Fruit fly (Drosophila melanogaster) whole organism, embryonic: ENCODE measurements around the gene prg.

ENCODE experiments used
- Aef1 ChIP-seq: fragments of 200-800 bp; sonication (Bioruptor generic); IDR thresholded peaks from 3 replicates; pipeline ENCODE4 v1.3.6; 2022; ENCODE audit warnings: missing biosample characterization, missing genetic modification characterization
- Asciz ChIP-seq: fragments of 200-800 bp; sonication (Bioruptor generic); optimal IDR thresholded peaks from 2 replicates; lab custom pipeline; 2017; ENCODE audit warnings: missing biosample characterization, mild to moderate bottlenecking, missing genetic modification characterization, missing genetic modification reagents
- Blimp-1 ChIP-seq: fragments of 200-800 bp; sonication (Bioruptor generic); optimal IDR thresholded peaks from 3 replicates; lab custom pipeline; 2018; ENCODE audit warnings: missing biosample characterization, missing genetic modification characterization, mild to moderate bottlenecking, moderate library complexity, missing genetic modification reagents
- CG10462 ChIP-seq: fragments of 200-800 bp; sonication (Bioruptor generic); optimal IDR thresholded peaks from 2 replicates; lab custom pipeline; 2016; ENCODE audit warnings: missing biosample characterization, missing genetic modification characterization
- CG12155 ChIP-seq: fragments of 200-800 bp; sonication (Bioruptor generic); optimal IDR thresholded peaks from 3 replicates; lab custom pipeline; 2016; ENCODE audit warnings: missing biosample characterization, missing genetic modification characterization
- CG12659 ChIP-seq: fragments of 200-800 bp; sonication (Bioruptor generic); optimal IDR thresholded peaks from 3 replicates; lab custom pipeline; 2017; ENCODE audit warnings: mild to moderate bottlenecking, missing biosample characterization, missing genetic modification reagents, missing genetic modification characterization
- CG13624 ChIP-seq: fragments of 200-800 bp; sonication (Bioruptor generic); optimal IDR thresholded peaks from 2 replicates; lab custom pipeline; 2016; ENCODE audit warnings: missing biosample characterization, missing genetic modification characterization
- CG14441 ChIP-seq: fragments of 200-800 bp; sonication (Bioruptor generic); IDR thresholded peaks from 2 replicates; pipeline ENCODE4 v1.3.6; 2022; ENCODE audit warnings: missing biosample characterization, missing genetic modification characterization
- CG1602 ChIP-seq: fragments of 200-800 bp; sonication (Bioruptor generic); optimal IDR thresholded peaks from 3 replicates; lab custom pipeline; 2016; ENCODE audit warnings: missing biosample characterization, missing genetic modification characterization
- CG1792 ChIP-seq: fragments of 200-800 bp; sonication (Bioruptor generic); optimal IDR thresholded peaks from 2 replicates; lab custom pipeline; 2016; ENCODE audit warnings: missing biosample characterization, missing genetic modification characterization
- CG18476 ChIP-seq: fragments of 200-800 bp; sonication (Bioruptor generic); optimal IDR thresholded peaks from 2 replicates; lab custom pipeline; 2016; ENCODE audit warnings: missing biosample characterization, mild to moderate bottlenecking, missing genetic modification characterization
- CG2120 ChIP-seq: fragments of 200-800 bp; sonication (Bioruptor generic); optimal IDR thresholded peaks from 3 replicates; lab custom pipeline; 2016; ENCODE audit warnings: missing biosample characterization, missing genetic modification characterization
- CG3838 ChIP-seq: fragments of 200-800 bp; sonication (Bioruptor generic); optimal IDR thresholded peaks from 3 replicates; lab custom pipeline; 2016; ENCODE audit warnings: missing biosample characterization, missing genetic modification characterization
- CG3995 ChIP-seq: fragments of 200-800 bp; sonication (Bioruptor generic); optimal IDR thresholded peaks from 3 replicates; lab custom pipeline; 2016; ENCODE audit warnings: missing biosample characterization, missing genetic modification characterization
- CG42726 ChIP-seq: fragments of 200-800 bp; sonication (Bioruptor generic); IDR thresholded peaks from 2 replicates; pipeline ENCODE4 v1.3.6; 2022; ENCODE audit warnings: missing biosample characterization, missing genetic modification characterization; ENCODE audit not compliant: partially characterized antibody
- CG4617 ChIP-seq: fragments of 200-800 bp; sonication (Bioruptor generic); optimal IDR thresholded peaks from 3 replicates; lab custom pipeline; 2016; ENCODE audit warnings: missing biosample characterization, missing genetic modification characterization, borderline replicate concordance
- CG6791 ChIP-seq: fragments of 200-800 bp; sonication (Bioruptor generic); IDR thresholded peaks from 3 replicates; pipeline ENCODE4 v1.3.6; 2022; ENCODE audit warnings: missing biosample characterization, missing genetic modification characterization; ENCODE audit not compliant: partially characterized antibody
- CG7786 ChIP-seq: fragments of 200-800 bp; sonication (Bioruptor generic); optimal IDR thresholded peaks from 2 replicates; lab custom pipeline; 2016; ENCODE audit warnings: missing biosample characterization, missing genetic modification characterization
- CG7987 ChIP-seq: fragments of 200-800 bp; sonication (Bioruptor generic); optimal IDR thresholded peaks from 2 replicates; lab custom pipeline; 2018; ENCODE audit warnings: missing biosample characterization, mild to moderate bottlenecking, missing genetic modification characterization, moderate library complexity
- CG8290 ChIP-seq, 3 experiments: fragments of 200-800 bp; sonication (Bioruptor generic); optimal IDR thresholded peaks; 2 replicates each; lab custom pipeline; 2016 to 2019; ENCODE audit warnings: missing biosample characterization in 3 of 3, missing genetic modification characterization in 3 of 3, mild to moderate bottlenecking in 2 of 3, moderate library complexity in 1 of 3
- CG9215 ChIP-seq: fragments of 200-800 bp; sonication (Bioruptor generic); IDR thresholded peaks from 2 replicates; pipeline ENCODE4 v1.3.6; 2022; ENCODE audit warnings: missing biosample characterization, missing genetic modification characterization
- Dad ChIP-seq: fragments of 200-800 bp; sonication (Bioruptor generic); optimal IDR thresholded peaks from 3 replicates; lab custom pipeline; 2016; ENCODE audit warnings: missing biosample characterization, missing genetic modification characterization
- Dref ChIP-seq: fragments of 200-800 bp; sonication (Bioruptor generic); IDR thresholded peaks from 2 replicates; pipeline ENCODE4 v1.3.6; 2022; ENCODE audit warnings: missing biosample characterization, missing genetic modification characterization
- E2f2 ChIP-seq: fragments of 200-800 bp; sonication (Bioruptor generic); IDR thresholded peaks from 2 replicates; pipeline ENCODE4 v1.3.6; 2022; ENCODE audit warnings: missing biosample characterization, missing genetic modification characterization
- HLH4C ChIP-seq: fragments of 200-800 bp; sonication (Bioruptor generic); IDR thresholded peaks from 3 replicates; pipeline ENCODE4 v1.3.6; 2022; ENCODE audit warnings: missing biosample characterization, missing genetic modification characterization; ENCODE audit not compliant: partially characterized antibody
- HmgD ChIP-seq: fragments of 200-800 bp; sonication (Bioruptor generic); optimal IDR thresholded peaks from 3 replicates; lab custom pipeline; 2016; ENCODE audit warnings: missing biosample characterization, missing genetic modification characterization
- Hr3 ChIP-seq: fragments of 200-800 bp; sonication (Bioruptor generic); optimal IDR thresholded peaks from 3 replicates; lab custom pipeline; 2016; ENCODE audit warnings: missing biosample characterization, missing genetic modification characterization
- Sin3A ChIP-seq: fragments of >200 bp; optimal IDR thresholded peaks from 2 replicates; lab custom pipeline; 2018
- Sry-δ ChIP-seq: fragments of 200-800 bp; sonication (Bioruptor generic); optimal IDR thresholded peaks from 2 replicates; lab custom pipeline; 2016; ENCODE audit warnings: missing biosample characterization, missing genetic modification characterization
- YL-1 ChIP-seq: fragments of 200-800 bp; sonication (Bioruptor generic); optimal IDR thresholded peaks from 3 replicates; lab custom pipeline; 2017; ENCODE audit warnings: missing biosample characterization, mild to moderate bottlenecking, missing genetic modification characterization
- az2 ChIP-seq: fragments of 200-800 bp; sonication (Bioruptor generic); optimal IDR thresholded peaks from 3 replicates; lab custom pipeline; 2016; ENCODE audit warnings: missing biosample characterization, missing genetic modification characterization
- bcd ChIP-seq: fragments of 200-800 bp; sonication (Bioruptor generic); optimal IDR thresholded peaks from 2 replicates; lab custom pipeline; 2017; ENCODE audit warnings: missing biosample characterization, mild to moderate bottlenecking, missing genetic modification characterization
- chn ChIP-seq: fragments of 200-800 bp; sonication (Bioruptor generic); optimal IDR thresholded peaks from 2 replicates; lab custom pipeline; 2016; ENCODE audit warnings: missing biosample characterization, missing genetic modification characterization
- ci ChIP-seq: fragments of 200-800 bp; sonication (Bioruptor generic); IDR thresholded peaks from 3 replicates; pipeline ENCODE4 v1.3.6; 2022; ENCODE audit warnings: missing biosample characterization, missing genetic modification characterization
- dpn ChIP-seq, 2 experiments: fragments of 200-800 bp; sonication (Bioruptor generic); optimal IDR thresholded peaks; 3 replicates each; lab custom pipeline; 2016; ENCODE audit warnings: missing biosample characterization in 2 of 2, missing genetic modification characterization in 2 of 2
- ems ChIP-seq: fragments of 200-800 bp; sonication (Bioruptor generic); optimal IDR thresholded peaks from 3 replicates; lab custom pipeline; 2016; ENCODE audit warnings: missing biosample characterization, missing genetic modification characterization
- fu2 ChIP-seq: fragments of 200-800 bp; sonication (Bioruptor generic); optimal IDR thresholded peaks from 2 replicates; lab custom pipeline; 2016; ENCODE audit warnings: missing biosample characterization, missing genetic modification characterization
- gfzf ChIP-seq: fragments of 200-800 bp; sonication (Bioruptor generic); optimal IDR thresholded peaks from 2 replicates; lab custom pipeline; 2016; ENCODE audit warnings: missing biosample characterization, mild to moderate bottlenecking, missing genetic modification characterization, moderate library complexity
- ham ChIP-seq: fragments of 200-800 bp; sonication (Bioruptor generic); IDR thresholded peaks from 2 replicates; pipeline ENCODE4 v1.3.6; 2022; ENCODE audit warnings: missing biosample characterization, missing genetic modification characterization
- knrl ChIP-seq: fragments of 200-800 bp; sonication (Bioruptor generic); IDR thresholded peaks from 3 replicates; pipeline ENCODE4 v1.3.6; 2022; ENCODE audit warnings: missing biosample characterization, missing genetic modification characterization; ENCODE audit not compliant: partially characterized antibody
- maf-S ChIP-seq: fragments of 200-800 bp; sonication (Bioruptor generic); optimal IDR thresholded peaks from 2 replicates; lab custom pipeline; 2016; ENCODE audit warnings: missing biosample characterization, missing genetic modification characterization
- mam ChIP-seq: fragments of 200-800 bp; sonication (Bioruptor generic); optimal IDR thresholded peaks from 3 replicates; lab custom pipeline; 2016; ENCODE audit warnings: missing biosample characterization, missing genetic modification characterization
- phol ChIP-seq: fragments of 200-800 bp; sonication (Bioruptor generic); optimal IDR thresholded peaks from 3 replicates; lab custom pipeline; 2018; ENCODE audit warnings: missing biosample characterization, mild to moderate bottlenecking, missing genetic modification characterization, moderate library complexity
- pzg ChIP-seq: fragments of 200-800 bp; sonication (Bioruptor generic); optimal IDR thresholded peaks from 3 replicates; lab custom pipeline; 2018; ENCODE audit warnings: missing biosample characterization, mild to moderate bottlenecking, missing genetic modification characterization, moderate library complexity
- sens ChIP-seq: fragments of 200-800 bp; sonication (Bioruptor generic); peaks from one replicate; lab custom pipeline; 2016; ENCODE audit warnings: missing biosample characterization, missing genetic modification characterization
- slbo ChIP-seq: fragments of 200-800 bp; sonication (Bioruptor generic); IDR thresholded peaks from 2 replicates; pipeline ENCODE4 v1.3.6; 2022; ENCODE audit warnings: missing biosample characterization, missing genetic modification characterization
- sob ChIP-seq: fragments of 200-800 bp; sonication (Bioruptor generic); IDR thresholded peaks from 2 replicates; pipeline ENCODE4 v1.3.6; 2022; ENCODE audit warnings: missing biosample characterization, missing genetic modification characterization
- sug ChIP-seq: fragments of 200-800 bp; optimal IDR thresholded peaks from 2 replicates; lab custom pipeline; 2019; ENCODE audit warnings: missing biosample characterization, mild to moderate bottlenecking, missing genetic modification characterization, moderate library complexity
- vvl ChIP-seq: fragments of 200-800 bp; sonication (Bioruptor generic); IDR thresholded peaks from 2 replicates; pipeline ENCODE4 v1.3.6; 2022; ENCODE audit warnings: missing biosample characterization, missing genetic modification characterization
- zf30C ChIP-seq: fragments of 200-800 bp; sonication (Bioruptor generic); optimal IDR thresholded peaks from 3 replicates; lab custom pipeline; 2018; ENCODE audit warnings: missing biosample characterization, mild to moderate bottlenecking, missing genetic modification characterization
- zfh2 ChIP-seq: fragments of 200-800 bp; sonication (Bioruptor generic); optimal IDR thresholded peaks from 2 replicates; lab custom pipeline; 2016; ENCODE audit warnings: missing biosample characterization, missing genetic modification characterization

Gene prg

DNA sequence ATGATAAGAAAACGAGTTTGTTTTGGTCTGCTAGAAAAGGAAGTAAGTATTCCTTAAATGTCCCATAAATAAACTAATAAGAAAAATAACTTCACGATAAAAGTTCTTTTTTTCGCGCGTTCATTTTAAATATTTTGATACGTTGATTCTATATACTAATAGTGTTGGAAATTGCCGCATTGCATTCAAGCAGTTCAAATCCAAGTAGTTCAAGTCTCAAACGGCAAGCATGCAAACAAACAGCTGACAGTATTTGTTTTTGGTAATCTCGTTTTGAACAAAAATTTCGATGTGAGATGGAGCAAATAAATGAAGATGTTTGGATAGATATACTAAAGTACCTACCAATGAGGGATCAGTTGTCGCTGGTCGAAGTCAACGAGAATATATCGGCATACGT is 24.4 kb downstream of the prg start, which contains the start of gene CG13088 (continued):
- TF ChIP-seq CG12659 (GFP tag; lab: Kevin White, UChicago), result peak; percentile 58
- peak; percentile 28 for TF ChIP-seq maf-S
- TF ChIP-seq fu2 (GFP tag; lab: Kevin White, UChicago), result peak; percentile 38
- TF ChIP-seq CG12155, result peak; percentile 42
- peak; percentile 22 for TF ChIP-seq gfzf (GFP tag; lab: Kevin White, UChicago)
- peak; percentile 33 to 47 for TF ChIP-seq dpn (GFP tag; optimal IDR thresholded peaks at IDR 0.05; lab: Kevin White, UChicago)
- peak; percentile 3 for TF ChIP-seq Asciz (GFP tag; lab: Kevin White, UChicago)
- peak; percentile 68 for TF ChIP-seq sob (GFP tag; lab: Robert Waterston, UW)
- no peak for TF ChIP-seq CG10462 (GFP tag; lab: Kevin White, UChicago)
- TF ChIP-seq CG9215, result no peak
- TF ChIP-seq Hr3 (GFP tag; lab: Kevin White, UChicago), result peak; percentile 14
- TF ChIP-seq bcd (GFP tag; lab: Kevin White, UChicago), result peak; percentile 18
- TF ChIP-seq mam (GFP tag; lab: Kevin White, UChicago), result peak; percentile 60
- peak; percentile 16 for TF ChIP-seq az2 (GFP tag; lab: Kevin White, UChicago)
- peak; percentile 38 for TF ChIP-seq CG4617 (GFP tag; lab: Kevin White, UChicago)
- TF ChIP-seq HmgD (GFP tag; lab: Kevin White, UChicago), result peak; percentile 54
- TF ChIP-seq CG42726 (GFP tag; lab: Robert Waterston, UW), result peak; percentile 50; the same call in 1 of the 2 replicates
- peak; percentile 3 for TF ChIP-seq YL-1
- peak; percentile 69 for TF ChIP-seq CG2120 (GFP tag; lab: Kevin White, UChicago)
- TF ChIP-seq zfh2, result peak; percentile 40
- peak; percentile 75 for TF ChIP-seq pzg (GFP tag; lab: Kevin White, UChicago)
- TF ChIP-seq CG8290 (GFP tag; optimal IDR thresholded peaks at IDR 0.05; lab: Kevin White, UChicago), result peak; percentile 75
- no peak for TF ChIP-seq CG8290 (tag; optimal IDR thresholded peaks at IDR 0.05; lab: Kevin White, UChicago)
- TF ChIP-seq CG1602, result peak; percentile 6
- peak; percentile 60; the same call in 1 of the 2 replicates for TF ChIP-seq slbo (GFP tag; lab: Robert Waterston, UW)
- TF ChIP-seq knrl (GFP tag; lab: Robert Waterston, UW), result peak; percentile 28; the same call in 1 of the 3 replicates
- no peak for TF ChIP-seq HLH4C (GFP tag; lab: Robert Waterston, UW)
- peak; percentile 75 for TF ChIP-seq vvl (GFP tag; lab: Robert Waterston, UW)
- TF ChIP-seq Sry-δ (GFP tag; lab: Kevin White, UChicago), result peak; percentile 47
- TF ChIP-seq CG13624, result peak; percentile 64
- TF ChIP-seq CG7786 (GFP tag; lab: Kevin White, UChicago), result peak; percentile 44
- TF ChIP-seq CG6791 (GFP tag; lab: Robert Waterston, UW), result no peak
- TF ChIP-seq Dad (GFP tag; lab: Kevin White, UChicago), result peak; percentile 23
- peak; percentile 3 for TF ChIP-seq CG18476
- peak; percentile 78 for TF ChIP-seq sens
- TF ChIP-seq Blimp-1, result no peak
- TF ChIP-seq ems (GFP tag; lab: Kevin White, UChicago), result peak; percentile 32
- no peak for TF ChIP-seq Sin3A (lab: Kevin White, UChicago)
- TF ChIP-seq zf30C (GFP tag; lab: Kevin White, UChicago), result no peak
- peak; percentile 29 for TF ChIP-seq CG3838
- TF ChIP-seq sug (tag; lab: Kevin White, UChicago), result peak; percentile 28
- TF ChIP-seq CG14441, result peak; percentile 96
- peak; percentile 38; the same call in 1 of the 3 replicates for TF ChIP-seq Aef1 (GFP tag; lab: Robert Waterston, UW)
- TF ChIP-seq ci (GFP tag; lab: Robert Waterston, UW), result 0 out of 3 replicates have a peak, but pooled peaks have one; percentile 37
- no peak for TF ChIP-seq ham
- TF ChIP-seq CG3995, result peak; percentile 87
- TF ChIP-seq CG7987 (GFP tag; lab: Kevin White, UChicago), result peak; percentile 36
- TF ChIP-seq Dref (GFP tag; lab: Robert Waterston, UW), result peak; percentile 54
- peak; percentile 96 for TF ChIP-seq E2f2
- TF ChIP-seq chn, result peak; percentile 23
- peak; percentile 6 for TF ChIP-seq CG1792
- TF ChIP-seq phol (tag; lab: Kevin White, UChicago), result peak; percentile 43
